Fruit fly (Drosophila melanogaster): ENCODE results near the gene C3G.

The C3G gene

dm6 chrX:6843841-6844440 lies 40.5 kb upstream of the C3G start, which contains the start of the genes CG14435 and Tmf (continued):
- TF ChIP-seq Hr3 (GFP tag; optimal IDR thresholded peaks at IDR 0.05): peak; percentile 91
- peak; percentile 55 for TF ChIP-seq exex (tag; optimal IDR thresholded peaks at IDR 0.05)
- no peak for TF ChIP-seq hkb (optimal IDR thresholded peaks at IDR 0.05)
- peak; percentile 82 for TF ChIP-seq hkb (GFP tag; IDR thresholded peaks at IDR 0.05)
- TF ChIP-seq CTCF (GFP tag; optimal IDR thresholded peaks at IDR 0.05): peak; percentile 38
- TF ChIP-seq slbo (GFP tag; IDR thresholded peaks at IDR 0.05): peak; percentile 95
- TF ChIP-seq dmrt99B (tag; optimal IDR thresholded peaks at IDR 0.05): peak; percentile 80
- TF ChIP-seq oc (tag; optimal IDR thresholded peaks at IDR 0.05): no peak
- TF ChIP-seq CG12744 (GFP tag; optimal IDR thresholded peaks at IDR 0.05): no peak
- TF ChIP-seq Dfd (GFP tag; optimal IDR thresholded peaks at IDR 0.05): no peak
- peak; percentile 27 for TF ChIP-seq Bteb2 (GFP tag; optimal IDR thresholded peaks at IDR 0.05)
- 0 out of 3 replicates have a peak, but pooled peaks have one; percentile 48 for TF ChIP-seq hb (GFP tag; IDR thresholded peaks at IDR 0.05; ENCODE audit: partially characterized antibody)
- TF ChIP-seq CG10979 (tag; optimal IDR thresholded peaks at IDR 0.05): peak; percentile 76
- peak; percentile 93 for TF ChIP-seq sens (GFP tag)
- TF ChIP-seq CG12219 (GFP tag; optimal IDR thresholded peaks at IDR 0.05): peak; percentile 49
- TF ChIP-seq H15 (GFP tag; IDR thresholded peaks at IDR 0.05): peak; percentile 82
- TF ChIP-seq CG10267 (tag; optimal IDR thresholded peaks at IDR 0.05): peak; percentile 75
- TF ChIP-seq nom (GFP tag; optimal IDR thresholded peaks at IDR 0.05): no peak
- peak; percentile 76 for TF ChIP-seq CG11560 (tag; IDR thresholded peaks at IDR 0.05)
- peak; percentile 72 for TF ChIP-seq rib (GFP tag; IDR thresholded peaks at IDR 0.05)
- peak; percentile 92 for TF ChIP-seq gem (tag; optimal IDR thresholded peaks at IDR 0.05)
- peak; percentile 77 for TF ChIP-seq fd96Cb (tag; optimal IDR thresholded peaks at IDR 0.05)
- TF ChIP-seq z (GFP tag; IDR thresholded peaks at IDR 0.05): no peak
- TF ChIP-seq sr (GFP tag; IDR thresholded peaks at IDR 0.05): 0 out of 3 replicates have a peak, but pooled peaks have one; percentile 41
- no peak for TF ChIP-seq CG12769 (tag; optimal IDR thresholded peaks at IDR 0.05)
- TF ChIP-seq CG10431 (GFP tag; optimal IDR thresholded peaks at IDR 0.05): peak; percentile 57
- peak; percentile 34 for TF ChIP-seq CG4854 (GFP tag; optimal IDR thresholded peaks at IDR 0.05)
- TF ChIP-seq Doc2 (GFP tag; IDR thresholded peaks at IDR 0.05): no peak
- TF ChIP-seq zen2 (GFP tag; IDR thresholded peaks at IDR 0.05; ENCODE audit: partially characterized antibody): peak; percentile 29; the same call in 1 of the 3 replicates
- TF ChIP-seq bcd (GFP tag; optimal IDR thresholded peaks at IDR 0.05): peak; percentile 89
- TF ChIP-seq eyg (GFP tag; optimal IDR thresholded peaks at IDR 0.05): no peak
- TF ChIP-seq Mad (GFP tag; optimal IDR thresholded peaks at IDR 0.05): peak; percentile 64
- 0 out of 3 replicates have a peak, but pooled peaks have one; percentile 30 for TF ChIP-seq CG34224 (GFP tag; IDR thresholded peaks at IDR 0.05; ENCODE audit: partially characterized antibody)
- no peak for TF ChIP-seq CG7745 (tag; optimal IDR thresholded peaks at IDR 0.05)
- TF ChIP-seq fd64A (GFP tag; optimal IDR thresholded peaks at IDR 0.05): no peak
- peak; percentile 74; the same call in 1 of the 2 replicates for TF ChIP-seq Rx (GFP tag; IDR thresholded peaks at IDR 0.05)
- TF ChIP-seq ATbp (GFP tag; optimal IDR thresholded peaks at IDR 0.05): peak; percentile 49
- peak; percentile 75 for TF ChIP-seq CG7357 (GFP tag; IDR thresholded peaks at IDR 0.05)
- peak; percentile 57 for TF ChIP-seq HHEX (GFP tag; optimal IDR thresholded peaks at IDR 0.05)
- TF ChIP-seq CG6254 (GFP tag; optimal IDR thresholded peaks at IDR 0.05): peak; percentile 53
- peak; percentile 74 for TF ChIP-seq CG17385 (GFP tag; optimal IDR thresholded peaks at IDR 0.05)
- TF ChIP-seq CG9932 (GFP tag; IDR thresholded peaks at IDR 0.05): peak; percentile 93
- TF ChIP-seq chn (GFP tag; optimal IDR thresholded peaks at IDR 0.05): peak; percentile 66
- peak; percentile 87 for TF ChIP-seq klu (GFP tag; IDR thresholded peaks at IDR 0.05)
- no peak for TF ChIP-seq ERR (GFP tag; optimal IDR thresholded peaks at IDR 0.05)
- TF ChIP-seq CG12942 (GFP tag; optimal IDR thresholded peaks at IDR 0.05): peak; percentile 68
- TF ChIP-seq CG4707 (GFP tag; optimal IDR thresholded peaks at IDR 0.05): peak; percentile 25
- peak; percentile 90 for TF ChIP-seq Gug (GFP tag; IDR thresholded peaks at IDR 0.05)
- no peak for TF ChIP-seq yki (optimal IDR thresholded peaks at IDR 0.05)
- TF ChIP-seq tap (tag; optimal IDR thresholded peaks at IDR 0.05): no peak
- TF ChIP-seq gro (GFP tag; optimal IDR thresholded peaks at IDR 0.05): peak; percentile 5

All from whole organism, embryonic.